Fruit fly (Drosophila melanogaster): Measurements from ENCODE around the gene Ets96B.

Ets96B gene

DNA sequence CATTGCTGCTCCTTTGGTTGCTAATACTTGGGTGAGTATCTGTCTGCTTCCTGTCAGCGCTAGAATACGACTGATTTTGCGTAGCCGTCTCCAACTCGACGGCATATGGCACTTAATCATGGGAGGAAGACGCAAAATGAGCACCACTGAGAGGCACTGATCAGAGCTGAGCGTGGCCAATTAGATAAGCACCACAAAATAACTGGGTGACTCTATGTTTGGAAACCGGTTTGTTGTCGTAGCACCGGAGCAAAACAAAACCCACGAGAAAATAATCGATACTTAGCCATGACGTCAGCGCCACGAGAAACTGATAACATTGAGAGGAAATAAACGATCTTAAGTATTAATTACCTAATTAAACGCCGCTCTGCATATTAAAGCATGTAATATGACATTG, 11.6 kb downstream of the Ets96B start, which contains the start of gene Ude (continued):
- no peak for TF ChIP-seq CG11504 (tag; optimal IDR thresholded peaks at IDR 0.05)
- TF ChIP-seq CG4424 (GFP tag; optimal IDR thresholded peaks at IDR 0.05), result no peak
- TF ChIP-seq HmgD (GFP tag; optimal IDR thresholded peaks at IDR 0.05), result no peak
- TF ChIP-seq p53 (GFP tag; optimal IDR thresholded peaks at IDR 0.05), result no peak
- TF ChIP-seq CG15479 (GFP tag; optimal IDR thresholded peaks at IDR 0.05), result no peak
- TF ChIP-seq NfI (GFP tag; optimal IDR thresholded peaks at IDR 0.05), result no peak
- TF ChIP-seq Xbp1 (GFP tag; optimal IDR thresholded peaks at IDR 0.05), result no peak
- no peak for TF ChIP-seq croc (GFP tag; conservative IDR thresholded peaks at IDR 0.05)
- no peak for TF ChIP-seq CG12155 (GFP tag; optimal IDR thresholded peaks at IDR 0.05)
- TF ChIP-seq bcd (GFP tag; optimal IDR thresholded peaks at IDR 0.05), result no peak
- TF ChIP-seq CG10147 (GFP tag; optimal IDR thresholded peaks at IDR 0.05), result no peak
- TF ChIP-seq lbe (GFP tag; optimal IDR thresholded peaks at IDR 0.05), result no peak
- TF ChIP-seq CG17829 (tag; optimal IDR thresholded peaks at IDR 0.05), result no peak
- TF ChIP-seq pnt (GFP tag; optimal IDR thresholded peaks at IDR 0.05), result no peak
- TF ChIP-seq ase (GFP tag; IDR thresholded peaks at IDR 0.05), result no peak
- TF ChIP-seq CkIIα-i1 (GFP tag; IDR thresholded peaks at IDR 0.05), result no peak
- TF ChIP-seq fd3F (GFP tag; optimal IDR thresholded peaks at IDR 0.05), result no peak
- TF ChIP-seq CG15601 (tag; optimal IDR thresholded peaks at IDR 0.05), result no peak
- TF ChIP-seq E2f1 (GFP tag; IDR thresholded peaks at IDR 0.05), result no peak
- no peak for TF ChIP-seq gt (GFP tag; IDR thresholded peaks at IDR 0.05)
- TF ChIP-seq Pdp1 (GFP tag; optimal IDR thresholded peaks at IDR 0.05), result peak in 1 of 2 experiments; percentile 47
- no peak for TF ChIP-seq tll (GFP tag; optimal IDR thresholded peaks at IDR 0.05)
- no peak for TF ChIP-seq CG1233 (GFP tag; optimal IDR thresholded peaks at IDR 0.05)
- no peak for TF ChIP-seq Ssrp (tag; optimal IDR thresholded peaks at IDR 0.05)
- no peak for TF ChIP-seq Optix (GFP tag; IDR thresholded peaks at IDR 0.05)
- no peak for TF ChIP-seq eve (GFP tag; optimal IDR thresholded peaks at IDR 0.05)
- TF ChIP-seq Trl (optimal IDR thresholded peaks at IDR 0.05), result peak in 1 of 2 experiments; percentile 63
- TF ChIP-seq Trl (GFP tag; optimal IDR thresholded peaks at IDR 0.05), result no peak
- TF ChIP-seq Abd-B (GFP tag; optimal IDR thresholded peaks at IDR 0.05), result no peak
- TF ChIP-seq CG17361 (GFP tag; IDR thresholded peaks at IDR 0.05), result no peak
- TF ChIP-seq crp (GFP tag; optimal IDR thresholded peaks at IDR 0.05), result no peak
- no peak for TF ChIP-seq CG5180 (GFP tag; optimal IDR thresholded peaks at IDR 0.05)
- no peak for TF ChIP-seq CG17359 (tag; optimal IDR thresholded peaks at IDR 0.05)
- TF ChIP-seq CG12659 (GFP tag; optimal IDR thresholded peaks at IDR 0.05), result no peak
- TF ChIP-seq CG6254 (GFP tag; optimal IDR thresholded peaks at IDR 0.05), result no peak
- TF ChIP-seq CG30020 (tag; optimal IDR thresholded peaks at IDR 0.05), result no peak
- TF ChIP-seq CG15514 (GFP tag; optimal IDR thresholded peaks at IDR 0.05), result no peak
- TF ChIP-seq CG7745 (tag; optimal IDR thresholded peaks at IDR 0.05), result peak; percentile 56
- no peak for TF ChIP-seq MTF-1 (GFP tag; optimal IDR thresholded peaks at IDR 0.05; ENCODE audit: borderline replicate concordance)
- no peak for TF ChIP-seq Nf-YC (tag; optimal IDR thresholded peaks at IDR 0.05)
- TF ChIP-seq NFAT (GFP tag; IDR thresholded peaks at IDR 0.05), result no peak
- TF ChIP-seq tx (GFP tag; optimal IDR thresholded peaks at IDR 0.05), result no peak
- TF ChIP-seq ab (GFP tag; optimal IDR thresholded peaks at IDR 0.05), result no peak
- no peak for TF ChIP-seq CG8290 (GFP tag; optimal IDR thresholded peaks at IDR 0.05)
- TF ChIP-seq CG8290 (tag; optimal IDR thresholded peaks at IDR 0.05), result no peak
- no peak for TF ChIP-seq Hmr (GFP tag; optimal IDR thresholded peaks at IDR 0.05)
- TF ChIP-seq CG6854 (GFP tag; optimal IDR thresholded peaks at IDR 0.05), result no peak
- TF ChIP-seq slp2 (GFP tag; optimal IDR thresholded peaks at IDR 0.05), result no peak
- 0 out of 2 replicates have a peak, but pooled peaks have one; percentile 11 for TF ChIP-seq sob (GFP tag; IDR thresholded peaks at IDR 0.05)
- TF ChIP-seq stc (GFP tag; IDR thresholded peaks at IDR 0.05), result no peak
- no peak for TF ChIP-seq pzg (GFP tag; optimal IDR thresholded peaks at IDR 0.05)
- TF ChIP-seq jumu (GFP tag; optimal IDR thresholded peaks at IDR 0.05), result no peak
